Worm (Caenorhabditis elegans) whole organism, mixed stage, embryonic: ENCODE data around the gene srw-1.

Experiments
- M03D4.4 ChIP-seq: sonication (generic microtip); optimal IDR thresholded peaks from 2 replicates; lab custom pipeline; 2017; ENCODE audit warnings: mild to moderate bottlenecking, missing genetic modification characterization, missing compliant biosample characterization
- bed-3 ChIP-seq: fragments of 200-800 bp; sonication (Bioruptor generic); optimal IDR thresholded peaks from 3 replicates; lab custom pipeline; 2018; ENCODE audit warnings: mild to moderate bottlenecking, missing genetic modification characterization, moderate library complexity, missing compliant biosample characterization
- blmp-1 ChIP-seq: fragments of 150-350 bp; optimal IDR thresholded peaks from 2 replicates; lab custom pipeline; 2014; ENCODE audit warnings: missing biosample characterization, missing genetic modification characterization
- ceh-39 ChIP-seq: fragments of 150-350 bp; optimal IDR thresholded peaks from 2 replicates; lab custom pipeline; 2014; ENCODE audit warnings: missing biosample characterization, missing genetic modification characterization
- ceh-43 ChIP-seq: fragments of 200-800 bp; sonication (Bioruptor generic); optimal IDR thresholded peaks from 2 replicates; lab custom pipeline; 2018; ENCODE audit warnings: mild to moderate bottlenecking, missing genetic modification characterization, moderate library complexity, missing compliant biosample characterization
- ceh-83 ChIP-seq: fragments of 200-800 bp; sonication (Bioruptor generic); optimal IDR thresholded peaks from 2 replicates; lab custom pipeline; 2018; ENCODE audit warnings: mild to moderate bottlenecking, missing genetic modification characterization, missing compliant biosample characterization
- ces-1 ChIP-seq: fragments of 150-350 bp; optimal IDR thresholded peaks from 2 replicates; lab custom pipeline; 2014; ENCODE audit warnings: missing biosample characterization, missing genetic modification reagents, missing genetic modification characterization
- cnd-1 ChIP-seq: fragments of 200-800 bp; sonication (Bioruptor generic); optimal IDR thresholded peaks from 2 replicates; lab custom pipeline; 2018; ENCODE audit warnings: mild to moderate bottlenecking, missing genetic modification characterization, missing compliant biosample characterization
- drap-1 ChIP-seq: fragments of 200-800 bp; sonication (Bioruptor generic); optimal IDR thresholded peaks from 3 replicates; lab custom pipeline; 2018; ENCODE audit warnings: mild to moderate bottlenecking, missing genetic modification characterization, missing compliant biosample characterization
- elt-1 ChIP-seq: sonication (generic microtip); optimal IDR thresholded peaks from 2 replicates; lab custom pipeline; 2017; ENCODE audit warnings: missing genetic modification characterization, mild to moderate bottlenecking, missing compliant biosample characterization, antibody characterized with exemption, moderate library complexity, borderline replicate concordance; ENCODE audit not compliant: insufficient read depth
- elt-3 ChIP-seq: fragments of 150-350 bp; optimal IDR thresholded peaks from 2 replicates; lab custom pipeline; 2014; ENCODE audit warnings: missing biosample characterization, missing genetic modification characterization
- flh-1 ChIP-seq: fragments of 200-800 bp; sonication (Bioruptor generic); optimal IDR thresholded peaks from 2 replicates; lab custom pipeline; 2018; ENCODE audit warnings: mild to moderate bottlenecking, missing genetic modification characterization, moderate library complexity, missing compliant biosample characterization
- ham-2 ChIP-seq: fragments of 200-800 bp; sonication (Bioruptor generic); optimal IDR thresholded peaks from 2 replicates; lab custom pipeline; 2018; ENCODE audit warnings: mild to moderate bottlenecking, missing genetic modification characterization, missing compliant biosample characterization
- hlh-1 ChIP-seq: fragments of 150-350 bp; optimal IDR thresholded peaks from 2 replicates; lab custom pipeline; 2014; ENCODE audit warnings: missing biosample characterization, missing genetic modification reagents, missing genetic modification characterization
- lin-13 ChIP-seq: fragments of 150-350 bp; optimal IDR thresholded peaks from 2 replicates; lab custom pipeline; 2014; ENCODE audit warnings: missing biosample characterization, missing genetic modification characterization
- lin-32 ChIP-seq: fragments of 200-800 bp; sonication (Bioruptor generic); optimal IDR thresholded peaks from 2 replicates; lab custom pipeline; 2018; ENCODE audit warnings: mild to moderate bottlenecking, missing genetic modification characterization, missing compliant biosample characterization
- lsy-2 ChIP-seq: fragments of 150-350 bp; optimal IDR thresholded peaks from 2 replicates; lab custom pipeline; 2014; ENCODE audit warnings: missing biosample characterization, missing genetic modification characterization
- mab-5 ChIP-seq: fragments of 150-350 bp; optimal IDR thresholded peaks from 2 replicates; lab custom pipeline; 2014; ENCODE audit warnings: missing biosample characterization, missing genetic modification characterization
- mep-1 ChIP-seq: fragments of 150-350 bp; optimal IDR thresholded peaks from 2 replicates; lab custom pipeline; 2017; ENCODE audit warnings: missing biosample characterization, missing genetic modification reagents, missing genetic modification characterization, inconsistent platforms
- mls-2 ChIP-seq: sonication (generic microtip); optimal IDR thresholded peaks from 2 replicates; lab custom pipeline; 2016; ENCODE audit warnings: mild to moderate bottlenecking, missing genetic modification characterization, moderate library complexity, missing compliant biosample characterization
- nhr-12 ChIP-seq: fragments of 150-350 bp; optimal IDR thresholded peaks from 2 replicates; lab custom pipeline; 2014; ENCODE audit warnings: missing biosample characterization, missing genetic modification characterization
- nhr-2 ChIP-seq: fragments of 150-350 bp; optimal IDR thresholded peaks from 2 replicates; lab custom pipeline; 2014; ENCODE audit warnings: missing biosample characterization, missing genetic modification characterization
- nhr-237 ChIP-seq: fragments of 150-350 bp; optimal IDR thresholded peaks from 2 replicates; lab custom pipeline; 2014; ENCODE audit warnings: missing biosample characterization, missing genetic modification characterization
- nhr-28 ChIP-seq: fragments of 150-350 bp; optimal IDR thresholded peaks from 2 replicates; lab custom pipeline; 2014; ENCODE audit warnings: missing biosample characterization, missing genetic modification characterization
- nhr-76 ChIP-seq: sonication (generic microtip); optimal IDR thresholded peaks from 2 replicates; lab custom pipeline; 2017; ENCODE audit warnings: missing biosample characterization, missing genetic modification characterization
- pha-4 ChIP-seq: fragments of 150-350 bp; optimal IDR thresholded peaks from 2 replicates; lab custom pipeline; 2018; ENCODE audit warnings: missing biosample characterization, missing genetic modification reagents, missing genetic modification characterization
- sem-2 ChIP-seq: fragments of 200-800 bp; sonication (Bioruptor generic); optimal IDR thresholded peaks from 2 replicates; lab custom pipeline; 2018; ENCODE audit warnings: mild to moderate bottlenecking, missing genetic modification characterization, missing compliant biosample characterization
- snpc-4 ChIP-seq: fragments of 150-350 bp; optimal IDR thresholded peaks from 2 replicates; lab custom pipeline; 2014; ENCODE audit warnings: missing biosample characterization, missing genetic modification characterization
- sptf-1 ChIP-seq: sonication (generic microtip); optimal IDR thresholded peaks from 2 replicates; lab custom pipeline; 2017; ENCODE audit warnings: mild to moderate bottlenecking, missing genetic modification characterization, moderate library complexity, missing compliant biosample characterization
- tbx-8 ChIP-seq: fragments of 200-800 bp; sonication (Bioruptor generic); optimal IDR thresholded peaks from 2 replicates; lab custom pipeline; 2018; ENCODE audit warnings: mild to moderate bottlenecking, missing genetic modification characterization, moderate library complexity, missing compliant biosample characterization
- unc-120 ChIP-seq: sonication (generic microtip); optimal IDR thresholded peaks from 2 replicates; lab custom pipeline; 2017; ENCODE audit warnings: missing genetic modification characterization, missing compliant biosample characterization; ENCODE audit not compliant: poor library complexity, severe bottlenecking
- unc-39 ChIP-seq: fragments of 150-350 bp; optimal IDR thresholded peaks from 2 replicates; lab custom pipeline; 2014; ENCODE audit warnings: missing biosample characterization, missing genetic modification characterization
- unc-62 ChIP-seq: fragments of 150-350 bp; optimal IDR thresholded peaks from 2 replicates; lab custom pipeline; 2014; ENCODE audit warnings: missing biosample characterization, missing genetic modification reagents, missing genetic modification characterization
- ztf-11 ChIP-seq: fragments of 150-350 bp; optimal IDR thresholded peaks from 2 replicates; lab custom pipeline; 2014; ENCODE audit warnings: missing biosample characterization, missing genetic modification characterization

Gene srw-1

DNA sequence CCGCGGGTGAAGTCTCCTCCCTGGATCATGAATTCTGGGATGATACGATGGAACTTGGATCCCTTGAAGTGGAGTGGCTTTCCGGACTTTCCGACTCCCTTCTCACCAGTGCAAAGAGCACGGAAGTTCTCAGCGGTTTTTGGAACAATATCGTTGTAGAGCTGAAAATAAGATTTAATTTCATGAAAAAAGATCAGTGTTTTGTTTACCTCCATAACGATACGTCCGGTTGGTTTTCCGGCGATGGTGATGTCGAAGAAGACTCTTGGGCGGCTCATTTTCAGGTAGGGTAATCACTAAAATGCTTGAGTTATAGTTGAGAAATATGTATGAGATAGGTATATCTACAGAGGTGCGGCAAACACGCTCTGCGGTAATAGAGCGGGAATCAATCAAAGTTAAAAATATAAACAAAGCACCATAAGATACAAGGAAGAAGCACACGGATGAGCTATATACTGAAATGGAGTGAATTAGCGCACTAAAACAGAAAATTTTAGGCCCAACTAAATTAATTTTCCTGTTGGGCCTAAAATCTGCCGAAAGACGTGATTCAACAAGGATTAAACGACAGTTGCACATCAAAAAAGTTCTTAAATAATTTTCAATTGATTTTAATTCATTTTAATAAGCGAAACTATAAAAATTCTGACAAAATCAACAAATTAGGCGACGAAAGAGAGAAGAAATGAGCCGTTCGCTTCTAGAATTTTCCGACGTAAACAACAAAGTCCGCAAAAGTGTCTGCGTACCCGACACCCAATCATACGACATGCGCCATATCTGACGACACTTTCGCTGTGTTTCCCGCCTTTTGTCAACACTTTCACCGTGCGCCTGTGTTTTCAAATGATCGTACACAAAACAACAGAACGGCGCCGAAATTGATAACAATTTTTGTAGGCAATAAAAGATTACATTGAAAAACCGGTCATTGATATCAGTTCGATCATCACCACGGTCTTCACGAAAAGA, 10.7 kb upstream of the srw-1 start, which contains the start of the genes cyn-7 and bath-36:
TSS of gene cyn-7 (minus strand) at position 296 of the 975 bp plus-strand sequence.
TSS of gene bath-36 (plus strand) at position 806 of the 975 bp plus-strand sequence.
- TF ChIP-seq ham-2 (no peak), ceh-83 (GFP tag; lab: Kevin White, UChicago) (no peak), sptf-1 (tag; lab: Kevin White, UChicago) (peak; percentile 7), unc-39 (no peak), pha-4 (peak; percentile 92), mab-5 (tag; lab: Kevin White, UChicago) (no peak), unc-120 (tag; lab: Kevin White, UChicago) (peak; percentile 27), drap-1 (GFP tag; lab: Kevin White, UChicago) (peak; percentile 22), elt-3 (no peak), lin-32 (GFP tag; lab: Kevin White, UChicago) (no peak), unc-62 (GFP tag; lab: Kevin White, UChicago) (no peak), lsy-2 (peak; percentile 54), nhr-76 (tag; lab: Kevin White, UChicago) (no peak), flh-1 (no peak), sem-2 (GFP tag; lab: Kevin White, UChicago) (no peak), nhr-237 (tag; lab: Kevin White, UChicago) (peak; percentile 1), hlh-1 (no peak), ces-1 (GFP tag; lab: Kevin White, UChicago) (peak; percentile 68), mep-1 (tag; lab: Kevin White, UChicago) (peak; percentile 56), nhr-12 (tag; lab: Kevin White, UChicago) (no peak), lin-13 (tag; lab: Kevin White, UChicago) (peak; percentile 77), blmp-1 (tag; lab: Kevin White, UChicago) (peak; percentile 13)

DNA sequence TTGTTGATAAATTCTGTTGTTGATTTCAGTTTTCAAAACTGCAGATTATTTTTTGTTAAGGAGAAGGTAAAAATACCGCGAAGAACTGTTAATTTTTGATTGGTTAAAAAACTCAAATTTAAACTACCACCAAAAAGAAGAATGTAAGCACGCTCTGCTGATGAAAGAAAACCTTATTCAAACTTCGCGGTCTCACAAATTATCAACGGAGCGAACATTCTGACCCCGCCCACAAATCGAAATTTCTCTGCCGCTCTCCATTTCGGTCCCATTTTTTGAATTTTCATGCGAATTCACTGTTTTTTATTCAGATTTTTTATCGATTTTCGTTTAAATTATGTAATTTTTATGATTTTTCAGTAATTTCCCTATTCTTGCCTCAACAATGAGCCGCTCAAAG, 8.5 kb upstream of the srw-1 start, which contains the start of gene cyn-3:
TSS of gene cyn-3 (plus strand) at position 361 of the 400 bp plus-strand sequence.
- TF ChIP-seq nhr-28 (tag; lab: Kevin White, UChicago): no peak
- peak; percentile 18 for TF ChIP-seq hlh-1
- peak; percentile 26 for TF ChIP-seq ceh-39 (tag; lab: Kevin White, UChicago)
- TF ChIP-seq ztf-11 (tag; lab: Kevin White, UChicago): no peak
- TF ChIP-seq lin-32 (GFP tag; lab: Kevin White, UChicago): no peak
- no peak for TF ChIP-seq blmp-1 (tag; lab: Kevin White, UChicago)
- TF ChIP-seq ceh-43 (GFP tag; lab: Kevin White, UChicago): no peak
- TF ChIP-seq mab-5 (tag; lab: Kevin White, UChicago): no peak
- TF ChIP-seq mls-2: no peak
- no peak for TF ChIP-seq sem-2 (GFP tag; lab: Kevin White, UChicago)
- TF ChIP-seq snpc-4 (tag; lab: Kevin White, UChicago): no peak
- peak; percentile 77 for TF ChIP-seq pha-4
- no peak for TF ChIP-seq nhr-76 (tag; lab: Kevin White, UChicago)
- no peak for TF ChIP-seq tbx-8 (GFP tag; lab: Kevin White, UChicago)
- peak; percentile 83 for TF ChIP-seq lsy-2
- TF ChIP-seq drap-1 (GFP tag; lab: Kevin White, UChicago): no peak
- TF ChIP-seq nhr-2 (tag; lab: Kevin White, UChicago): no peak
- no peak for TF ChIP-seq unc-120 (tag; lab: Kevin White, UChicago)
- TF ChIP-seq sptf-1 (tag; lab: Kevin White, UChicago): no peak
- TF ChIP-seq elt-3: no peak
- TF ChIP-seq ceh-83 (GFP tag; lab: Kevin White, UChicago): no peak
- TF ChIP-seq bed-3 (GFP tag; lab: Kevin White, UChicago): no peak
- TF ChIP-seq unc-39: no peak
- peak; percentile 81 for TF ChIP-seq ces-1 (GFP tag; lab: Kevin White, UChicago)
- no peak for TF ChIP-seq flh-1
- TF ChIP-seq nhr-12 (tag; lab: Kevin White, UChicago): no peak
- TF ChIP-seq M03D4.4: no peak
- TF ChIP-seq nhr-237 (tag; lab: Kevin White, UChicago): peak; percentile 71
- TF ChIP-seq cnd-1: no peak
- TF ChIP-seq elt-1 (tag; lab: Kevin White, UChicago): no peak
- peak; percentile 78 for TF ChIP-seq mep-1 (tag; lab: Kevin White, UChicago)
- TF ChIP-seq lin-13 (tag; lab: Kevin White, UChicago): peak; percentile 58
